Worm (Caenorhabditis elegans) whole organism, L4/young adult: Measurements from ENCODE around the gene cct-4.

Experiments used
- W03F9.2 ChIP-seq: fragments of 150-350 bp; optimal IDR thresholded peaks from 2 replicates; lab custom pipeline; 2014; ENCODE audit warnings: missing biosample characterization, missing genetic modification characterization
- dao-5 ChIP-seq: sonication (generic microtip); optimal IDR thresholded peaks from 2 replicates; lab custom pipeline; 2016; ENCODE audit warnings: missing genotype, missing genetic modification characterization, moderate library complexity, missing compliant biosample characterization
- him-1 ChIP-seq: sonication (generic microtip); optimal IDR thresholded peaks from 2 replicates; lab custom pipeline; 2016; ENCODE audit warnings: missing genotype, missing genetic modification reagents, missing genetic modification characterization, missing compliant biosample characterization

DNA sequence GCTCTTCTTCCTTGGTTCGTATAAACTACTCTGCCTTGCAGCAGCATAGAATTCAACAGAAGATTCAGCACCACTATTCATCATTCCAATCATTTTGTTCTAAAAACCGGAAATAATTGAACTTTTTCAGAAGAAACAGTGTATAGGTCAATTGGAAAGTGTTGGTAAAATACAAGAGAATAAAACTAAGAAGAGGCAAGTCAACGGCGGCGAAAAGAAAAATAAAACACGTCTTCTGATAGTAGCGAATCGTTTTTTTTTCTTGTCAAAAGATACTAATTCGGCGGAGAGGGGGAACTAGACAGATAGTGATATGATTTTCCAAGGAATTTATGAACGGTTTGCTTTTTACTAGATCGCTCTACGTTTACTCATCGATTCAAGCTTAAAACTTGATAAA is 24.4 kb upstream of the cct-4 start, which contains the start of gene F35C11.6:
- TF ChIP-seq W03F9.2 (tag; lab: Kevin White, UChicago), result no peak
- TF ChIP-seq dao-5 (tag; lab: Kevin White, UChicago), result no peak
- no peak for TF ChIP-seq him-1 (tag; lab: Kevin White, UChicago)
